Fruit fly (Drosophila melanogaster): ENCODE measurements around the gene Ugt316A1.
A peak's percentile ranks its signal among the peaks of the same experiment; 100 is the strongest.

The Ugt316A1 gene

DNA sequence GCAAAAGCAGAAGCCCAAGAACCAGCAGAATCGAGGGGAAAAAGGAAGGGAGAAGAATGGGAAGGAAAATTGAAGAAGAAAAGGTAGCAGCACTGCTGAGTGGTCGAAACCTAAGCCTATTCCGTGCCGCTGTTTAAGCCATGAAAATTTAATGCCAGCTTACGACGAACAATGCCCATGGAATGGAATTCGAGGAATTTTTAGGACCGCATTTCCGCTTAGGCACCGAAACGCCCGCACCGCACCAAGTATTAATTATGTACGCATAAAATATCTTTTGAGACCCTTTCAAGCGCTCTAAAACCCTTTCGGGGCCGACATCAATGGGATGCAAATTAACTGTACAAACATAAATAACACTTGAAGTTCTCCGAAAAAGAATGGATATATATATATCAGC lies 26.5 kb downstream of the Ugt316A1 start:
- no peak for TF ChIP-seq noc (tag; optimal IDR thresholded peaks at IDR 0.05)

DNA sequence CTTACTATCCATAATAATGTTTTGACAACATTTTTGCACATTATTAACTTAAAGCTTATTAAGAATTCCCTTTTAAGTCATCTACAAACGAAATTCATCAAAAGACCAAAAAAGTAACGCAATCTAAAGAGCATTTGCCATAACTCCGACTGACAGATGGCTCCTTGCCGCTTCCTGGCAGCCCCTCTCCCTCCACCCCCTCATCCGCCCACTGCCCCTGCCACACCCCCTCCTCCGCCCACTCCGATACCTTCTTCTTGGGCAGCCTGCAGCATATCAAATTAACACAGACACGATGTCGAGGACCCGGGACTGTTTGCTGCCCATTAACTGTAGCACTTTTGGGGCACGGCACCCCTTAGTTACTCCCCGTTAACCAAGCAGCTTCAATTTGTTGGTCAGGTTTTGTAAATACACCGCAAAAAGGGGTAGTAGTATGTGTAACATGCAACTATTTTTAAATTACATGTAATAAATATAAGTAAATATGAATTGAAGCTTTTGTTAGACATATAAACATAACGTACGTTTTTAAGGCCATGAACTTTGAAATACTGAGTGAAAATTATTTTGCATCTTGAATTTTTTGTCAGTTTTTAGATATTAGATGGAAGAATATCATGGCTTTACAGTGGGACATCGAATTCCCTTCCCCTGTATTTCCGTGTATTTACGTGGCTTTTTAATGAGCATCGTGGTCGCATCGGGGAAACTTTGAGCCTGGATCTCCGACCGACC lies 27.3 kb downstream of the Ugt316A1 start:
- no peak for TF ChIP-seq noc (tag; optimal IDR thresholded peaks at IDR 0.05)

DNA sequence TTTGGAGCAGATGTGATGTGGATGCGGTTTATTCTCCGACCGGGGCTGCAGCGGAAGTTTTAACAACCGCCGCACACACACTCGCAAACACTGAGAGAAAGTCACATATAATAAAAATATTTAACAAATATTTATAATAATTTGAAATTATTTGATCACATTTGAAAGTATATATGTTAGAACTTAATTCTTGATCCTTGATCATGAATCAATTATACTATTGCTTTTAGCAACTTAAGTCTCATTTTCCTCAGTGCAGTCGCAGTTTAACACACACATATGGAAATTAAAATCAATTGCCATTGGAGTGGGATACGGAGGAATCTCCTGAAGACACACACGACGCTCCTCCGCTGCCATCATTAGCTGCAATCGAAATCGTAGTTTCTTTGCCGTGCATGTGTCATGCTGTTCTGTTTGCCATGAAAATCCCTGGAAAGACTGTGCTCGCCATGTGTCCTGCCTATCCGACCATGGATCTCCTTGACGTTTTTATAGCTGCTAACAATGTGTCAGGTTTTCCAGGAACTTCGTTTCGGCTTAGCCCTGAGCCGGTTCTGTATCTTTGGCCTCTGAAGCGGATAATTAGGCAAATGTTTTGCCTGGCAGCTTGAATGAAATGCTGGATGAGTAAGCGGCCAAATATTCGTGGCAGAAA lies 29.3 kb downstream of the Ugt316A1 start:
- no peak for TF ChIP-seq noc (tag; optimal IDR thresholded peaks at IDR 0.05)

DNA sequence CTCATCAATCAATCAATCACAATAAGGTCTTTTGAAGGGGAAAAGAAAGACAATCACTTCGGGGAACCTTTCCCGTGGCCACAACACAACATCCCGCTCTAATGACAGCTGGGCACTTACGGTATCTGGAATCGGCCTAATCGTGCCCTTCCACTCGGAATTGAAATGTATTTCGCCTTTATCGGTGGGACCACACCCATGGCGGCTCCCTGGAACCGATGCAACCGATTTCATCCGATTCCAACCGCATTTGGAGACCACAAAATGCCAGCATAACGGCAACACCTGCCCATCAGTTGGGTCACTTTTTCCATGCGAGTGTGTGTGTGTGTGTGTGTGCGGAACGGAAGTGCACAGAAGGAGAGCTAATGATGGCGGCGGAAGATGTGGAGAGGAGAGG lies 29.9 kb downstream of the Ugt316A1 start:
- no peak for TF ChIP-seq noc (tag; optimal IDR thresholded peaks at IDR 0.05)

DNA sequence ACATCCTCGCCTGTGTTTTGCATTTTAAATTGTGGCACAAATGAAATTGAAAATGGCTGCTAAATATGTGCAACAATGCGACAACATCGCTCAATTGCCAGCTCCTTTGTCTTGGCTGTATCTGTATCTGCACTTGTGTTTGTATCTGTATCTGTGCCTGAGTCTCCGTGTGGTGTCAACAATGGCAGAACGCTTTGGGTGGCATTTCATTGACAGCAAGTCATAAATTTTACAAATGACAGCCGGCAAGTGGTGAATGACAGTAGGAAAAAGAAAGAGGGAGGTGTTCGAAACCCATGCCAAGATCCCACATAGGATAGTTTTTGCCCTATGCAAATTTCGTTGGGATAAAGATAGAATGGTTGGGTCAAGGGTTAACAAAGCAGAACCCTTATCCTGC lies 30.8 kb downstream of the Ugt316A1 start:
- no peak for TF ChIP-seq noc (tag; optimal IDR thresholded peaks at IDR 0.05)

DNA sequence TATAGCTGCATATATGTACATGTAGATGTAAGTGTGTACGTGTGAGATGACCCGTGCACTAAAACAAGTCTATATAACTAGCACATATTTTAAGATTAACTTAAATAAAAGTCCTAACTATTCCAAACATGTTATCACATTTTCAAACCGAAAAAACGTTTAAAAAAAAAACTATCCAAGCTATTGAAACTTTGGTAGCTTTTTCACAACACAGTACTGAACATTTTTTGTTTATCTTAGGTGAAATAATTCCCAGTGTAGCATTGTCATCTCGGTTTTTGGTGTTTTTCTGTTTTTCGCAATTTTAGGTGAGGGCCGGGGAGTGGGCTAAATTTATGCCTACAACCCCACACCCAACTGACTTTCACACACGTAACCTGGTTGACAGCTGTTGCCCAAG lies 35.4 kb downstream of the Ugt316A1 start:
- TF ChIP-seq noc (tag; optimal IDR thresholded peaks at IDR 0.05): no peak

DNA sequence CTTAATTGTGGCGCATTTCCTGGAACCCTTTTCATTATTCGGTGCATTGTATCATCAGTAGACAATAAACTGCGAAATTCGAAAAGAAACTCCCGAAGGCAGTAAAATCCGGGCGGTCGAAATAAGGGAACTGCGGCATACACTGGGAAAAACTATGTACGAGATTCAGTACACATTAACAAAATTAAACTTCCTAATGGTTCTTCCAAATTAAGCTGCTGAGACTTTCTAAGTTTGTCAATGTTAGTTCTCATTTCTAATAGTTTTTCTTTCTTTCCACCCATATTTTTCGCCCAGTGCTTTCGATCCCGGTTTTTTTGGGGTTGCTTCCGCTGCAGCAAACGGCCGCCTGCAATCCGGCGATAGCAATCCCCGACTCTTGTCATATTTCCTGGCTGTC lies 37.8 kb downstream of the Ugt316A1 start:
- TF ChIP-seq noc (tag; optimal IDR thresholded peaks at IDR 0.05): no peak

DNA sequence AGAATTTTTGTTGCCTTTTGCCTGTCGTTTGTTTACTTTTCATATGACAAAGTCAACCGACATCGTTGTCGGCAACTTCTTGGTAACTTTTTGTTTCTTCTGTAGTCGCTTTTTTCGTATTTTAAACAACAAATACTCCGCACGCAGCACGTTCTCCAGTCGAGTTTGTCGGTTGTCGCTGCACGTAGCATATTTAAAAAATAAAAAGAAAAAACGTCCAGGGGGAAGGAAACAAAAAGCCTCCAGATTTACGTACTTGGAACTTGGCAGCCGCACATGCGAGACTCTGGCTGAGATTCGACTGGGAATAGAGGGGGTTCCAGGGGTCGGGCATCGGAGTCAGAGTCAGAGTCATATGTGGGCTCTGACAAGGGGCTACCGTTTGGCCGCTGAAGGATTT lies 40.9 kb downstream of the Ugt316A1 start:
- TF ChIP-seq noc (tag; optimal IDR thresholded peaks at IDR 0.05): no peak

DNA sequence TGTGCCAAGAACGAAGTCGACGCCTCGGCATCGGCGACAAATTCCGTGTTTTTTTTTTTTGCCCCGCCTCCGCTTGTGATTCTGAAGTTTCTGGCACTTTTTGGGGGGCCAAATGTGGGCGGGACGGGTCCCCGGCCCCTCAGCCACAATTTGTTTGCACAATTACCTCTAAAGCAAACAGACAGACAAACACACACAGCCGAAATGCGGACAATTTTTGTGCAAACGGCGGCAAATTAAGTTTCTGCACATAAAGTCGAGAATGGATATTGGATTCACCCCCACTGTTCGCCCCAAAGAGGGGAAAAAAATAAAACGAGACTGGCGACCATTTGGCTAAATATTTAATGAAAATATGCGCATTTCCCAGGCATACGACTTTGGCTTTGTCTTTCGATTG lies 42.1 kb downstream of the Ugt316A1 start:
- no peak for TF ChIP-seq noc (tag; optimal IDR thresholded peaks at IDR 0.05)

DNA sequence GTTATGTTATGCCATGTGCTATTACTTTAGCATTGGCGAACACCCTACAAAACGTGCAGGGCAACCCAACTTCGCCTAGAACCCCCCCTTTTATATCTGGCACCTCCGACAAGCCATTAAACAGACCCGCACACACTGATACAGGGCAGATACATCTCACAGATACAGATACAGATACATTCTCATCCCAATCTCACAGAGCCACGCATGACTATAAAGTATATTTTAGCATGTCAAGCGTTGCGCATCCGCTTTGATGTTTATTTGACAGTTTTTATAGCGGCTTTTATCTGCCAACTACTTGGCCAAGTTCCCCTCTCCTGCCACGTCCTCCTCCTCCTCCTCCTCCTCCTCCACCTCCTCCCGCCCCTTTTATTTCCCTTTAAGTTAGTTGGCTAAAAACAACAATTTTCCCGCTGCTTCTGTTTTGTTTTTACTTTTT lies 43.3 kb downstream of the Ugt316A1 start:
- peak; percentile 86 for TF ChIP-seq noc (tag; optimal IDR thresholded peaks at IDR 0.05)

DNA sequence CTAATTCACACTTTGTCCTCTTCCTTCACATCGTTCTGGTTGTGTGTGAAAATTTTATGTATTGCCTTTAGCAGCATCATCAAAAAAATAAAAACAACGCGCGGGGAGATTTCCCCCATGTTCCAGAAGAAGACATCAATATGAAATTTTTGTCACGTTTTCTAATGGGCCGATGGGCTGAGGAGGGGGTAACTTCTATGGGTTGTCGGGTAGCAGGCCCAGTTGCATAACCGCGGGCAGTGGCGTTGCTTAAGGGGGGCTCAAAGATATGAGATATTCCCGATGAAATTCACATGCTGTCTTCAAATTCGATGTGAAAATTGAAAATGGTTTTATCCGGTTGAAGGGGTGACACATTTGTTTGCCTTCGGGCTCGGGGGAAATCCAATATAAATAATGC lies 44.2 kb downstream of the Ugt316A1 start:
- no peak for TF ChIP-seq noc (tag; optimal IDR thresholded peaks at IDR 0.05)

DNA sequence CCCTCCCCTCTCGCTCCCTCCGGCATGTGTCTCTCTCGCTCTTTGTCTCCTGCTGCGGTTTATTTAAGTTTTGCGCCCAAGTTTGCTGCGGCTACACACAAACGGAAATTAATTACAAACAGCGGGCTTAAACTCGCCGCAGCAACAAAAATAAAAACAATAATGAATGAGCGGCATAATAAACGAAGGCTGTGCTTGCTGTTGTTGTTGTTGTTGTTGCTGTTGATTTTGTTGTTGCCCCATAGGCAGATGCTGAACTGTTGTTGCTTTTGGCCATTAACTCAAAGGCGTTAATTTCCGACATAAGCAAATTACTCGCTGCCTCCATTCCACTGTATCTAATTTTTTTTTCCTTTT lies 45.8 kb downstream of the Ugt316A1 start:
- TF ChIP-seq noc (tag; optimal IDR thresholded peaks at IDR 0.05): no peak

DNA sequence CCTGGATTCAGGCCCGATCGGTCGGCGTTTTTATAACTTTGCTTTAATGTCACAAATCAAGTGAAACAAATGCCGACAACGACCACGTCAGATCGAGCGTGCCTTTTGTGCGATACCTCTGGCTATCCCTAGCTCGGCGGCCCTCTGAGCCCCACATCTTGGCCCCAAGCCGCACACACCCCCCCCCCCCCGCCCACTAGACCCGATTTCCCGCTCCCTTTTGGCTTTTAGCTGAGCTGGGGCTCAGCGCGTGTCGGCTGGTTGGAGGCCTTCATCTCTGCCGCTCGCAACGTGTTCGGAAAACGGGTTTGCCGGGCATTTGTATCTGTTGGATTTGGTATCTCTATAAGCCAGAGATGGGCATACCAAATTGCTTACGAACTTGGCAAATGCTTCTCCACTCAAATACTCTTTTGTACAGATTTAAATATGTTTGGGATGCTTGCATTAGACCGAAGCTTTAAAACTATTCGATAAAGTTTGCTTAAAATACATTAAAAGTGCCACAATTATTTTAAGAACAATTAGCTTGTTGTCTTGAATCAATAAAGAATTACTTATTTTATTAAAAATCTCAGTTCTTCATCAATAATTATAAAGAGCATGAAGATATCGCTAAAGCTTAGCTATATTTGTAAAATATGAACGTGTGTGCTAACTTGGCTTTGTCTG lies 46.3 kb downstream of the Ugt316A1 start:
- peak; percentile 65 for TF ChIP-seq noc (tag; optimal IDR thresholded peaks at IDR 0.05)

DNA sequence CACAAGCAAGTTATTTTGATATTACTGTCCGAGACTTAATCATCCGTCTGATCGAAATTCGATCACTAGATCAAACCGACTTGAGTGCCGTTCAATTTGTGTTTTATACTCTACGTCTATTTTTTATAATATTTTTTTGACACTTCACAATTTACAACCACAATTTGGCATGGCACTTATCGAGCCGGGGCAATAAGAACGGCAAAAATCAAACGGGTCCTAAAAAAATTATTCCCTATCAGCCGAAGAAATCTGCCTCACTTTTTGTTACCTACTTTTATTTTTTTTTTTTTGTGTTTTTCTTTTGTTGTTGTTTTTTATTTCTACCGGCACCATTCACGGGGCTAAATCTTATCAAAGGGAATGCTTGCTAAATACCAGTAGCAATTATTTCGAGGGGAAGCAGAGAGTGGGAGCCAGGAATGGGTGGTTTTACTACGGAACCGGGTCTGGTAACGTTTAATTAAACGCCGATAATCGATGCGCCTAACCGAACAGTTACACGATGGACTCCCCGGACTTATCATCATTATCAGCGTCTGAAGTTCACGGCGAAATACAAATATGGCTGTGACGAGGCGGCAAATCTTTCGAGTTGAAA lies 47.1 kb downstream of the Ugt316A1 start:
- TF ChIP-seq noc (tag; optimal IDR thresholded peaks at IDR 0.05): peak; percentile 90

DNA sequence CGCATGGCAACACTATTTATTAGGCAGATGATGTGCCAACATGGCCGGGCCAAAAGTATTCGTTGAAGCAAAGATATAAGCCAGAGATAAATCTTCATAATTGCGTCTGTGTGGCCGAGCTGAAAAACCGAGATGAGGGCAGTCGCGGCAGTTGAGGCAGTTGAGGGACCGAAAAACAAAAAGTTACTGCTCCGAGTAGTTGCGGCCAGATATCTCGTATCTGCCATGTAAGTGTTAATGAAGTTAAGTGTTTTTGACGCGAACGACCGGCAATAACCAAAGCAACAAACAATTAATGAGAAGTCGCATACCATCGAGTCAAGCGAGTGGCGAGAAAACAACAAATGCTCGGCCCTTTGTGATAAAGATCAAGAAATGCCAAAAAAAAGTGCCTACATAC lies 47.8 kb downstream of the Ugt316A1 start:
- TF ChIP-seq noc (tag; optimal IDR thresholded peaks at IDR 0.05): no peak

DNA sequence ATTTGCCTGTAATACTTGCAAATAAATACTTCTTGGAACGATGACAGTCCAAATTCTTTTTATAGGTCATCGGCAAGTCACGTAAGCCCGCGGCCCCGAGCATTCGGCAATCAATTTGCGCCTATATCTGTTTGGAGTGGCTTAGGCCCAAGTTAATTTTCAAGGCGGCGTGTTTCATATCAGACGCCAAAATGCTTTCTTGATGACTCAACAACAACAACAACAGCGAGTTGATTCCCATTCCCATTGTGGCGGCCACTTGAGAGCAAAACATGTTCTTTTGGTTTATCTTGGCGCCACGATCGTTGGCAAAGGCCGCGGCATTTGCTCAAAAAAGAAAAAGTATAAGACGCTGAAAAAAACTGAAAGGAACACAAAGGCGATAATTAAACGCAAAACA lies 48.5 kb downstream of the Ugt316A1 start:
- no peak for TF ChIP-seq noc (tag; optimal IDR thresholded peaks at IDR 0.05)

All from whole organism, larva.